Worm (Caenorhabditis elegans): ENCODE results near the gene col-122.

The col-122 gene

ce11 chrIV:9563079-9563478 lies at the start of gene col-122:
Gene col-122 (plus strand): TSS chrIV:9563379.
- TF ChIP-seq pha-4 (tag; optimal IDR thresholded peaks at IDR 0.05), result no peak
- no peak for TF ChIP-seq bed-3 (GFP tag; optimal IDR thresholded peaks at IDR 0.05)
- no peak for TF ChIP-seq unc-120 (tag; optimal IDR thresholded peaks at IDR 0.05; ENCODE audit: poor library complexity, severe bottlenecking)
- no peak for TF ChIP-seq nhr-237 (tag; optimal IDR thresholded peaks at IDR 0.05)
- TF ChIP-seq lin-13 (tag; optimal IDR thresholded peaks at IDR 0.05), result no peak
- no peak for TF ChIP-seq mep-1 (tag; optimal IDR thresholded peaks at IDR 0.05)
- TF ChIP-seq blmp-1 (tag; optimal IDR thresholded peaks at IDR 0.05), result no peak
- no peak for TF ChIP-seq ham-2 (GFP tag; optimal IDR thresholded peaks at IDR 0.05)
- no peak for TF ChIP-seq ceh-83 (GFP tag; optimal IDR thresholded peaks at IDR 0.05)

ce11 chrIV:9514132-9514531 lies 49.0 kb upstream of the col-122 start:
- TF ChIP-seq unc-120 (tag; optimal IDR thresholded peaks at IDR 0.05; ENCODE audit: poor library complexity, severe bottlenecking) (no peak), nhr-237 (tag; optimal IDR thresholded peaks at IDR 0.05) (no peak), mab-5 (tag; optimal IDR thresholded peaks at IDR 0.05) (no peak)

- TF ChIP-seq mab-5 (tag; optimal IDR thresholded peaks at IDR 0.05) (no peak), lin-32 (GFP tag; optimal IDR thresholded peaks at IDR 0.05) (no peak), unc-120 (tag; optimal IDR thresholded peaks at IDR 0.05; ENCODE audit: poor library complexity, severe bottlenecking) (no peak), ceh-83 (GFP tag; optimal IDR thresholded peaks at IDR 0.05) (no peak)
Measured at ce11 chrIV:9516831-9517230, 46.3 kb upstream of the col-122 start, which contains the start of gene C33A12.19. Gene C33A12.19 (plus strand): TSS chrIV:9516999.

ce11 chrIV:9518608-9519007 lies 44.6 kb upstream of the col-122 start, which contains the start of gene nlp-35:
Gene nlp-35 (minus strand): TSS chrIV:9518926.
- TF ChIP-seq ham-2 (GFP tag; optimal IDR thresholded peaks at IDR 0.05), result no peak
- TF ChIP-seq flh-1 (GFP tag; optimal IDR thresholded peaks at IDR 0.05), result no peak
- no peak for TF ChIP-seq nhr-12 (tag; optimal IDR thresholded peaks at IDR 0.05)
- TF ChIP-seq cnd-1 (tag; optimal IDR thresholded peaks at IDR 0.05), result no peak
- TF ChIP-seq snpc-4 (tag; optimal IDR thresholded peaks at IDR 0.05), result no peak
- no peak for TF ChIP-seq blmp-1 (tag; optimal IDR thresholded peaks at IDR 0.05)

ce11 chrIV:9520629-9521028 lies 42.5 kb upstream of the col-122 start:
- TF ChIP-seq ham-2 (GFP tag; optimal IDR thresholded peaks at IDR 0.05) (no peak), nhr-12 (tag; optimal IDR thresholded peaks at IDR 0.05) (no peak), unc-62 (GFP tag; optimal IDR thresholded peaks at IDR 0.05) (no peak), lin-32 (GFP tag; optimal IDR thresholded peaks at IDR 0.05) (no peak), ceh-39 (tag; optimal IDR thresholded peaks at IDR 0.05) (no peak), nhr-28 (tag; optimal IDR thresholded peaks at IDR 0.05) (no peak), ztf-11 (tag; optimal IDR thresholded peaks at IDR 0.05) (no peak), nhr-76 (tag; optimal IDR thresholded peaks at IDR 0.05) (no peak), zip-8 (tag; optimal IDR thresholded peaks at IDR 0.05) (no peak), lsy-2 (tag; optimal IDR thresholded peaks at IDR 0.05) (no peak), unc-39 (tag; optimal IDR thresholded peaks at IDR 0.05) (no peak), elt-1 (tag; optimal IDR thresholded peaks at IDR 0.05; ENCODE audit: borderline replicate concordance, insufficient read depth) (no peak), ceh-83 (GFP tag; optimal IDR thresholded peaks at IDR 0.05) (no peak), elt-3 (tag; optimal IDR thresholded peaks at IDR 0.05) (no peak), nhr-237 (tag; optimal IDR thresholded peaks at IDR 0.05) (no peak)

DNA sequence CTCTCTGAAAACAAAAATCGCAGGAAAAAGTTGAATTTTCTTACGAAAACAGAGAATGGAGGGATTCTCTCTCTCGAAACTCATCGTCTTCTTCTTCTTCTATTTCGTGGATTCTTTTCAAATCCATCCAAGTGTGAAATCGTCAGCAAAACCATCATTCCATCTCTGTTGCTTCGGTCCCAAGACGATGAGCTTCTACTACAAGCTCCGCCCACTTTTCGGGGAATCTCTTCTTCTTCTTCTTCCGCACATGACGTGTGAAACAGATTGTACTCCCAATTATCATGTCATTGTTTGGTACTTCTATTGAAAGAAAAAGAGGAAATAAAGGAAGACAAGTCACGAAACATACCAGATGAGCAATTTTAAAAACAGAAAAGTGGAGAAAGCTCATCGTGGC lies 40.0 kb upstream of the col-122 start:
- TF ChIP-seq cnd-1 (tag; optimal IDR thresholded peaks at IDR 0.05), result no peak

ce11 chrIV:9524849-9525460 lies 38.2 kb upstream of the col-122 start, which contains the start of gene ndua-5:
Gene ndua-5 (minus strand): TSS chrIV:9524899.
- TF ChIP-seq ceh-83 (GFP tag; optimal IDR thresholded peaks at IDR 0.05), result no peak
- no peak for TF ChIP-seq ztf-11 (tag; optimal IDR thresholded peaks at IDR 0.05)
- TF ChIP-seq snpc-4 (tag; optimal IDR thresholded peaks at IDR 0.05), result no peak
- no peak for TF ChIP-seq nhr-2 (tag; optimal IDR thresholded peaks at IDR 0.05)
- TF ChIP-seq lsy-2 (tag; optimal IDR thresholded peaks at IDR 0.05), result peak; percentile 52
- no peak for TF ChIP-seq lin-13 (tag; optimal IDR thresholded peaks at IDR 0.05)
- no peak for TF ChIP-seq unc-62 (GFP tag; optimal IDR thresholded peaks at IDR 0.05)
- TF ChIP-seq sptf-1 (tag; optimal IDR thresholded peaks at IDR 0.05), result no peak
- TF ChIP-seq M03D4.4 (tag; optimal IDR thresholded peaks at IDR 0.05), result no peak
- TF ChIP-seq nhr-237 (tag; optimal IDR thresholded peaks at IDR 0.05), result peak; percentile 29
- TF ChIP-seq unc-120 (tag; optimal IDR thresholded peaks at IDR 0.05; ENCODE audit: poor library complexity, severe bottlenecking), result no peak
- peak; percentile 36 for TF ChIP-seq ces-1 (GFP tag; optimal IDR thresholded peaks at IDR 0.05)
- TF ChIP-seq zip-8 (tag; optimal IDR thresholded peaks at IDR 0.05), result no peak
- no peak for TF ChIP-seq ham-2 (GFP tag; optimal IDR thresholded peaks at IDR 0.05)
